Worm (Caenorhabditis elegans): ENCODE measurements around the gene arrd-28.

DNA sequence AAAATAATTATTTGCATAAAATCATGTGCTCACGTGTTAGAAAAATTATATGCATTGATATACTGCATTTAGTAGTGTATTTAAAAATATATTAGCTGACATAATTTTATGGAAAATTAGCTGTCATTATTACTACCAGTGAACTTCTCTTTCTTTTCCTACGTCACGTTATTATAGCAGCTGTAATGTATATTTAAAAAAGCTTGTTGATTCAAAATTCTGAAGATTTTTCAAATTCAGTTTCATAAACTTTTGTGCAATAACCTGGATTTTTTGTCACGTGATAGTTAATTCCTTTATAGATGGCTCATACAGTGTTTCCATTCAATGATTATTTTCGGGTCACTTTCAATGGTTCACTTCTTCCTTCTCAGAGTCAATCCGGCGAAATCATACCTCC lies 28.7 kb downstream of the arrd-28 start, which contains the start of gene F44A6.3:
- TF ChIP-seq aptf-2 (GFP tag; conservative IDR thresholded peaks at IDR 0.05) = no peak
- no peak for TF ChIP-seq snpc-4 (GFP tag; optimal IDR thresholded peaks at IDR 0.05)
- TF ChIP-seq snpc-4 (tag; optimal IDR thresholded peaks at IDR 0.05) = no peak
- TF ChIP-seq ama-1 (optimal IDR thresholded peaks at IDR 0.05) = no peak
- no peak for TF ChIP-seq ama-1 (GFP tag; optimal IDR thresholded peaks at IDR 0.05)
- no peak for TF ChIP-seq C06A6.2 (GFP tag; conservative IDR thresholded peaks at IDR 0.05)
- no peak for TF ChIP-seq mes-4 (tag; optimal IDR thresholded peaks at IDR 0.05)
- no peak for TF ChIP-seq unc-62 (GFP tag; optimal IDR thresholded peaks at IDR 0.05)
